Worm (Caenorhabditis elegans) whole organism, L3 larva: ENCODE measurements around the gene Y43F8B.3.

Experiments
- ceh-9 ChIP-seq: sonication (generic microtip); optimal IDR thresholded peaks from 2 replicates; lab custom pipeline; 2018; ENCODE audit warnings: missing biosample characterization, missing genetic modification characterization
- daf-12 ChIP-seq: fragments of 150-350 bp; optimal IDR thresholded peaks from 2 replicates; lab custom pipeline; 2014; ENCODE audit warnings: missing biosample characterization, missing genetic modification reagents, missing genetic modification characterization
- nhr-76 ChIP-seq: fragments of 150-350 bp; sonication (generic microtip); optimal IDR thresholded peaks from 5 replicates; lab custom pipeline; 2014; ENCODE audit warnings: missing biosample characterization, missing genetic modification characterization

DNA sequence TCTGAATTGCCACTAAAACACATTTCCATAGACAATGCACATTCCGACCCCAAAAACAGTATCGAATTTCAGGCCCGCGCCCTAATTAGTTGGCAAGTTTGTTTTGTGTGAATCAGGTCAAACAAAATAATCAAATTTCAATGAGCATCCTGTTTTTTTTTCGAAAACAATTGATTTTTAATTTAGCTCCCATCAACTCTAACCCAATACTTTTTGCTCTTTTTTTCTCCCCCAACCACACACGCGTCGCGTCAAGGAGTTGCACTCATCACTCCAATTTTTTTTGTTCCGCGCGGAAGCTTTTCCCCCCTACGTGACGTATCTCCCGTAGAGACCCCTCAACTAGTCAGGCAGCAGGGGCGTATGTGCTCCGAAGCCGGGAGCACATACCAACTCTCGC is 1.5 kb upstream of the Y43F8B.3 start:
- TF ChIP-seq nhr-76 (tag; lab: Kevin White, UChicago) (no peak), daf-12 (tag; lab: Kevin White, UChicago) (no peak), ceh-9 (no peak)
